Worm (Caenorhabditis elegans): ENCODE data around the gene F11D11.6.

- TF ChIP-seq egl-27 (tag; optimal IDR thresholded peaks at IDR 0.05): no peak
- TF ChIP-seq skn-1 (tag; optimal IDR thresholded peaks at IDR 0.05): no peak
- no peak for TF ChIP-seq nhr-12 (tag; optimal IDR thresholded peaks at IDR 0.05)
- no peak for TF ChIP-seq snpc-4 (tag; optimal IDR thresholded peaks at IDR 0.05)
- no peak for TF ChIP-seq R02D3.7 (tag; optimal IDR thresholded peaks at IDR 0.05)
- no peak for TF ChIP-seq unc-39 (tag; optimal IDR thresholded peaks at IDR 0.05)
- TF ChIP-seq hmg-11 (tag; optimal IDR thresholded peaks at IDR 0.05): no peak
- TF ChIP-seq ama-1 (optimal IDR thresholded peaks at IDR 0.05): no peak
- no peak for TF ChIP-seq ceh-16 (tag; optimal IDR thresholded peaks at IDR 0.05)
- TF ChIP-seq nhr-76 (tag; optimal IDR thresholded peaks at IDR 0.05): no peak
- TF ChIP-seq nhr-43 (tag; optimal IDR thresholded peaks at IDR 0.05; ENCODE audit: poor library complexity, severe bottlenecking): no peak
- no peak for TF ChIP-seq pha-4 (tag; optimal IDR thresholded peaks at IDR 0.05)
- TF ChIP-seq nfya-1 (tag; optimal IDR thresholded peaks at IDR 0.05; ENCODE audit: insufficient read depth): no peak
Observed at ce11 chrV:18733942-18734341, 19.0 kb downstream of the F11D11.6 start.

Measured in whole organism, L3 larva.